Fruit fly (Drosophila melanogaster) whole organism, embryonic: ENCODE measurements around the gene Rpt5.

Source experiments
- CG3065 ChIP-seq: fragments of 200-800 bp; sonication (Bioruptor generic); optimal IDR thresholded peaks from 2 replicates; lab custom pipeline; 2016; ENCODE audit warnings: missing biosample characterization, missing genetic modification characterization
- croc ChIP-seq: fragments of 200-800 bp; sonication (Bioruptor generic); conservative IDR thresholded peaks from 3 replicates; pipeline ENCODE4 v1.3.6; 2022; ENCODE audit warnings: missing biosample characterization, missing genetic modification characterization

DNA sequence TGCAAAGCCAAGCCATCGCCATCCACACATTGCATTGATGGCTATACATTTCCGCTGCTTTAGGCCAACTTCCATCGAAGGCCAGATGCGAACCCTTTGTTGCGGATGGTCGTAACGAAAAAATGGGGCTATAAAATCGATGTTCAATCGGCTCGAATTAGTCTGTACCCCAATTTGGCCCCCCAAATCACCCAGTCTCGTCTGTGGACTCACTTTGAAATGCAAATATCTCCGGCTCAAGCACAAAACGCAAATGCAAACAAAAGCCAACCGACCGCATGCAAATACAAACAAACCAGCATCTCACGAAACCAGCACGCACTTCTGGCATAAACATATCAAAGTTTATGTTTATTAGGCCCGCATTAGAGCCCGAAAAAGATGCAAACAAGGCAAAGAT is 16.3 kb upstream of the Rpt5 start:
- TF ChIP-seq croc (GFP tag; lab: Robert Waterston, UW) (no peak), CG3065 (GFP tag; lab: Kevin White, UChicago) (no peak)
